Fruit fly (Drosophila melanogaster) whole organism, embryonic: ENCODE data around the gene Hecw.

Experiments used
- Atf6 ChIP-seq: fragments of 200-800 bp; sonication (Bioruptor generic); IDR thresholded peaks from 2 replicates; pipeline ENCODE4 v1.3.6; 2022; ENCODE audit warnings: missing biosample characterization, missing genetic modification characterization
- B-H1 ChIP-seq: fragments of 200-800 bp; sonication (Bioruptor generic); IDR thresholded peaks from 3 replicates; pipeline ENCODE4 v1.3.6; 2022; ENCODE audit warnings: missing biosample characterization, missing genetic modification characterization
- CG10209 ChIP-seq: fragments of 200-800 bp; sonication (Bioruptor generic); optimal IDR thresholded peaks from 3 replicates; lab custom pipeline; 2017; ENCODE audit warnings: missing biosample characterization, mild to moderate bottlenecking, missing genetic modification characterization, missing genetic modification reagents
- CG11696 ChIP-seq: fragments of 200-800 bp; sonication (Bioruptor generic); IDR thresholded peaks from 2 replicates; pipeline ENCODE4 v1.3.6; 2022; ENCODE audit warnings: missing biosample characterization, missing genetic modification characterization
- CG12769 ChIP-seq: fragments of 200-800 bp; sonication (Bioruptor generic); optimal IDR thresholded peaks from 2 replicates; lab custom pipeline; 2019; ENCODE audit warnings: missing biosample characterization, mild to moderate bottlenecking, missing genetic modification characterization, moderate library complexity
- CG13123 ChIP-seq: fragments of 200-800 bp; sonication (Bioruptor generic); optimal IDR thresholded peaks from 2 replicates; lab custom pipeline; 2016; ENCODE audit warnings: missing biosample characterization, missing genetic modification characterization
- CG13624 ChIP-seq: fragments of 200-800 bp; sonication (Bioruptor generic); optimal IDR thresholded peaks from 2 replicates; lab custom pipeline; 2016; ENCODE audit warnings: missing biosample characterization, missing genetic modification characterization
- CG15601 ChIP-seq: fragments of 200-800 bp; sonication (Bioruptor generic); optimal IDR thresholded peaks from 3 replicates; lab custom pipeline; 2019; ENCODE audit warnings: missing biosample characterization, mild to moderate bottlenecking, missing genetic modification characterization, moderate library complexity
- CG18011 ChIP-seq: fragments of 200-800 bp; sonication (Bioruptor generic); optimal IDR thresholded peaks from 2 replicates; lab custom pipeline; 2017; ENCODE audit warnings: missing biosample characterization, missing genetic modification characterization, mild to moderate bottlenecking, moderate library complexity, missing genotype
- CG1832 ChIP-seq: fragments of 200-800 bp; sonication (Bioruptor generic); optimal IDR thresholded peaks from 2 replicates; lab custom pipeline; 2017; ENCODE audit warnings: missing biosample characterization, mild to moderate bottlenecking, missing genetic modification characterization, inconsistent platforms
- CG2116 ChIP-seq: fragments of 200-800 bp; sonication (Bioruptor generic); optimal IDR thresholded peaks from 3 replicates; lab custom pipeline; 2018; ENCODE audit warnings: missing biosample characterization, mild to moderate bottlenecking, missing genetic modification characterization
- CG2678 ChIP-seq: fragments of 200-800 bp; sonication (Bioruptor generic); optimal IDR thresholded peaks from 3 replicates; lab custom pipeline; 2019; ENCODE audit warnings: missing biosample characterization, mild to moderate bottlenecking, missing genetic modification characterization, moderate library complexity
- CG30020 ChIP-seq: fragments of 200-800 bp; optimal IDR thresholded peaks from 2 replicates; lab custom pipeline; 2019; ENCODE audit warnings: missing biosample characterization, mild to moderate bottlenecking, missing genetic modification characterization, moderate library complexity
- CG32532 ChIP-seq: fragments of 200-800 bp; sonication (Bioruptor generic); IDR thresholded peaks from 2 replicates; pipeline ENCODE4 v1.3.6; 2022; ENCODE audit warnings: missing biosample characterization, missing genetic modification characterization
- CG34422 ChIP-seq: fragments of 200-800 bp; sonication (Bioruptor generic); IDR thresholded peaks from 3 replicates; pipeline ENCODE4 v1.3.6; 2022; ENCODE audit warnings: missing biosample characterization, missing genetic modification characterization
- CG4820 ChIP-seq: fragments of 200-800 bp; sonication (Bioruptor generic); optimal IDR thresholded peaks from 3 replicates; lab custom pipeline; 2016; ENCODE audit warnings: missing biosample characterization, missing genetic modification characterization
- CG5180 ChIP-seq: fragments of 200-800 bp; sonication (Bioruptor generic); optimal IDR thresholded peaks from 3 replicates; lab custom pipeline; 2017; ENCODE audit warnings: missing biosample characterization, missing genetic modification characterization, mild to moderate bottlenecking, moderate library complexity, missing genetic modification reagents
- CG6175 ChIP-seq: fragments of 200-800 bp; sonication (Bioruptor generic); IDR thresholded peaks from 3 replicates; pipeline ENCODE4 v1.3.6; 2022; ENCODE audit warnings: missing biosample characterization, missing genetic modification characterization
- CG6272 ChIP-seq: fragments of 200-800 bp; sonication (Bioruptor generic); IDR thresholded peaks from 2 replicates; pipeline ENCODE4 v1.3.6; 2022; ENCODE audit warnings: missing biosample characterization, missing genetic modification characterization
- CG7928 ChIP-seq: fragments of 200-800 bp; sonication (Bioruptor generic); optimal IDR thresholded peaks from 2 replicates; lab custom pipeline; 2017; ENCODE audit warnings: missing biosample characterization, mild to moderate bottlenecking, missing genetic modification characterization
- CG8924 ChIP-seq: fragments of 200-800 bp; optimal IDR thresholded peaks from 3 replicates; lab custom pipeline; 2019; ENCODE audit warnings: missing biosample characterization, mild to moderate bottlenecking, missing genetic modification characterization, moderate library complexity
- CG9215 ChIP-seq: fragments of 200-800 bp; sonication (Bioruptor generic); IDR thresholded peaks from 2 replicates; pipeline ENCODE4 v1.3.6; 2022; ENCODE audit warnings: missing biosample characterization, missing genetic modification characterization
- CG9609 ChIP-seq: fragments of 200-800 bp; sonication (Bioruptor generic); optimal IDR thresholded peaks from 3 replicates; lab custom pipeline; 2016; ENCODE audit warnings: missing biosample characterization, missing genetic modification characterization
- Deaf1 ChIP-seq: fragments of 200-800 bp; optimal IDR thresholded peaks from 3 replicates; lab custom pipeline; 2019; ENCODE audit warnings: missing biosample characterization, mild to moderate bottlenecking, missing genetic modification characterization, moderate library complexity
- Dll ChIP-seq: fragments of 200-800 bp; sonication (Bioruptor generic); IDR thresholded peaks from 4 replicates; pipeline ENCODE4 v1.3.6; 2022; ENCODE audit warnings: missing biosample characterization, missing genetic modification characterization; ENCODE audit not compliant: partially characterized antibody
- E2f1 ChIP-seq: fragments of 200-800 bp; sonication (Bioruptor generic); IDR thresholded peaks from 2 replicates; pipeline ENCODE4 v1.3.6; 2022; ENCODE audit warnings: missing biosample characterization, missing genetic modification characterization
- Eip74EF ChIP-seq, 2 experiments: fragments of 200-800 bp in 1 of 2; fragments of >200 bp in 1 of 2; sonication (Bioruptor generic) in 1 of 2; optimal IDR thresholded peaks; 2 replicates each; lab custom pipeline; 2017 to 2019; ENCODE audit warnings: missing biosample characterization in 2 of 2, missing genetic modification characterization in 2 of 2, mild to moderate bottlenecking in 1 of 2, moderate library complexity in 1 of 2
- MBD-R2 ChIP-seq: fragments of 200-800 bp; sonication (Bioruptor generic); IDR thresholded peaks from 2 replicates; pipeline ENCODE4 v1.3.6; 2022; ENCODE audit warnings: missing biosample characterization, missing genetic modification characterization
- Ptx1 ChIP-seq: fragments of 200-800 bp; sonication (Bioruptor generic); IDR thresholded peaks from 2 replicates; pipeline ENCODE4 v1.3.6; 2022; ENCODE audit warnings: missing biosample characterization, missing genetic modification characterization
- Ravus ChIP-seq: fragments of 200-800 bp; sonication (Bioruptor generic); IDR thresholded peaks from 2 replicates; pipeline ENCODE4 v1.3.6; 2022; ENCODE audit warnings: missing biosample characterization, missing genetic modification characterization
- Rfx ChIP-seq: fragments of 200-800 bp; sonication (Bioruptor generic); IDR thresholded peaks from 2 replicates; pipeline ENCODE4 v1.3.6; 2022; ENCODE audit warnings: missing biosample characterization, missing genetic modification characterization
- Six4 ChIP-seq: fragments of 200-800 bp; sonication (Bioruptor generic); optimal IDR thresholded peaks from 2 replicates; lab custom pipeline; 2016; ENCODE audit warnings: missing biosample characterization, missing genetic modification characterization
- ap ChIP-seq: fragments of 200-800 bp; sonication (Bioruptor generic); IDR thresholded peaks from 2 replicates; pipeline ENCODE4 v1.3.6; 2022; ENCODE audit warnings: missing biosample characterization, missing genetic modification characterization
- ato ChIP-seq: fragments of 200-800 bp; sonication (Bioruptor generic); IDR thresholded peaks from 2 replicates; pipeline ENCODE4 v1.3.6; 2022; ENCODE audit warnings: missing biosample characterization, missing genetic modification characterization; ENCODE audit not compliant: partially characterized antibody
- crc ChIP-seq: fragments of 200-800 bp; sonication (Bioruptor generic); optimal IDR thresholded peaks from 2 replicates; lab custom pipeline; 2016; ENCODE audit warnings: missing biosample characterization, missing genetic modification characterization
- dmrt11E ChIP-seq: fragments of 200-800 bp; sonication (Bioruptor generic); optimal IDR thresholded peaks from 3 replicates; lab custom pipeline; 2018; ENCODE audit warnings: missing biosample characterization, mild to moderate bottlenecking, missing genetic modification characterization, moderate library complexity
- dysf ChIP-seq: fragments of 200-800 bp; sonication (Bioruptor generic); IDR thresholded peaks from 3 replicates; pipeline ENCODE4 v1.3.6; 2022; ENCODE audit warnings: missing biosample characterization, missing genetic modification characterization
- eyg ChIP-seq: fragments of 200-800 bp; sonication (Bioruptor generic); optimal IDR thresholded peaks from 3 replicates; lab custom pipeline; 2016; ENCODE audit warnings: missing biosample characterization, missing genetic modification characterization
- gsb-n ChIP-seq: fragments of 200-800 bp; sonication (Bioruptor generic); optimal IDR thresholded peaks from 3 replicates; lab custom pipeline; 2018; ENCODE audit warnings: missing biosample characterization, mild to moderate bottlenecking, missing genetic modification characterization
- ken ChIP-seq: fragments of 200-800 bp; sonication (Bioruptor generic); IDR thresholded peaks from 3 replicates; pipeline ENCODE4 v1.3.6; 2022; ENCODE audit warnings: missing biosample characterization, missing genetic modification characterization
- knrl ChIP-seq: fragments of 200-800 bp; sonication (Bioruptor generic); IDR thresholded peaks from 3 replicates; pipeline ENCODE4 v1.3.6; 2022; ENCODE audit warnings: missing biosample characterization, missing genetic modification characterization; ENCODE audit not compliant: partially characterized antibody
- luna ChIP-seq: fragments of 200-800 bp; sonication (Bioruptor generic); optimal IDR thresholded peaks from 2 replicates; lab custom pipeline; 2016; ENCODE audit warnings: missing biosample characterization, missing genetic modification characterization
- otp ChIP-seq: fragments of 200-800 bp; sonication (Bioruptor generic); IDR thresholded peaks from 3 replicates; pipeline ENCODE4, ENCODE4 v1.3.6; 2022; ENCODE audit warnings: missing biosample characterization, missing genetic modification characterization
- phol ChIP-seq: fragments of 200-800 bp; sonication (Bioruptor generic); optimal IDR thresholded peaks from 3 replicates; lab custom pipeline; 2018; ENCODE audit warnings: missing biosample characterization, mild to moderate bottlenecking, missing genetic modification characterization, moderate library complexity
- pita ChIP-seq: fragments of 200-800 bp; sonication (Bioruptor generic); optimal IDR thresholded peaks from 2 replicates; lab custom pipeline; 2017; ENCODE audit warnings: missing biosample characterization, mild to moderate bottlenecking, missing genetic modification characterization
- pros ChIP-seq: fragments of 200-800 bp; sonication (Bioruptor generic); optimal IDR thresholded peaks from 3 replicates; lab custom pipeline; 2019; ENCODE audit warnings: missing biosample characterization, mild to moderate bottlenecking, missing genetic modification characterization, moderate library complexity
- ro ChIP-seq: fragments of 200-800 bp; sonication (Bioruptor generic); IDR thresholded peaks from 2 replicates; pipeline ENCODE4 v1.3.6; 2022; ENCODE audit warnings: missing biosample characterization, missing genetic modification characterization
- salm ChIP-seq: fragments of 200-800 bp; sonication (Bioruptor generic); optimal IDR thresholded peaks from 2 replicates; lab custom pipeline; 2018; ENCODE audit warnings: missing biosample characterization, mild to moderate bottlenecking, missing genetic modification characterization
- tio ChIP-seq: fragments of 200-800 bp; sonication (Bioruptor generic); optimal IDR thresholded peaks from 2 replicates; lab custom pipeline; 2017; ENCODE audit warnings: missing biosample characterization, missing genetic modification characterization, inconsistent platforms
- tx ChIP-seq: fragments of 200-800 bp; sonication (Bioruptor generic); optimal IDR thresholded peaks from 2 replicates; lab custom pipeline; 2016; ENCODE audit warnings: missing biosample characterization, missing genetic modification characterization
- usp ChIP-seq: fragments of >200 bp; optimal IDR thresholded peaks from 2 replicates; lab custom pipeline; 2017; ENCODE audit warnings: missing biosample characterization, missing genetic modification characterization

Gene Hecw

dm6 chrX:9658865-9659339, 50.2 kb downstream of the Hecw start, which contains the start of gene Ptpmeg2 (continued):
- peak; percentile 52 for TF ChIP-seq salm
- peak; percentile 11 for TF ChIP-seq crc (GFP tag; lab: Kevin White, UChicago)
- TF ChIP-seq CG15601 (tag; lab: Kevin White, UChicago), result peak; percentile 35
- TF ChIP-seq CG6272, result peak; percentile 49; the same call in 1 of the 2 replicates
- TF ChIP-seq Eip74EF (GFP tag; optimal IDR thresholded peaks at IDR 0.05; lab: Kevin White, UChicago), result peak in 1 of 2 experiments; percentile 36
- TF ChIP-seq CG13123 (GFP tag; lab: Kevin White, UChicago), result no peak
- TF ChIP-seq CG9609 (GFP tag; lab: Kevin White, UChicago), result peak; percentile 44
- peak; percentile 19 for TF ChIP-seq tio (GFP tag; lab: Kevin White, UChicago)
- TF ChIP-seq CG4820 (GFP tag; lab: Kevin White, UChicago), result peak; percentile 45
- no peak for TF ChIP-seq B-H1 (GFP tag; lab: Robert Waterston, UW)
- TF ChIP-seq CG6175 (GFP tag; lab: Robert Waterston, UW), result no peak
- peak; percentile 82 for TF ChIP-seq Dll (GFP tag; lab: Robert Waterston, UW)
- TF ChIP-seq dysf (GFP tag; lab: Robert Waterston, UW), result peak; percentile 71; the same call in 2 of the 3 replicates
- TF ChIP-seq knrl, result peak; percentile 91
- TF ChIP-seq CG12769 (tag; lab: Kevin White, UChicago), result peak; percentile 61
- TF ChIP-seq CG2116 (GFP tag; lab: Kevin White, UChicago), result peak; percentile 85
- no peak for TF ChIP-seq usp (GFP tag; lab: Kevin White, UChicago)
- peak; percentile 74 for TF ChIP-seq MBD-R2 (GFP tag; lab: Robert Waterston, UW)
- no peak for TF ChIP-seq ap (GFP tag; lab: Robert Waterston, UW)
- peak; percentile 35 for TF ChIP-seq dmrt11E (tag; lab: Kevin White, UChicago)
- peak; percentile 27 for TF ChIP-seq CG5180 (GFP tag; lab: Kevin White, UChicago)
- TF ChIP-seq ato, result peak; percentile 94
- peak; percentile 60 for TF ChIP-seq E2f1 (GFP tag; lab: Robert Waterston, UW)
- no peak for TF ChIP-seq pros (GFP tag; lab: Kevin White, UChicago)
- no peak for TF ChIP-seq tx (GFP tag; lab: Kevin White, UChicago)
- TF ChIP-seq luna (GFP tag; lab: Kevin White, UChicago), result no peak
- no peak for TF ChIP-seq CG18011 (GFP tag; lab: Kevin White, UChicago)
- peak; percentile 35 for TF ChIP-seq CG7928 (GFP tag; lab: Kevin White, UChicago)
- TF ChIP-seq Atf6, result 0 out of 2 replicates have a peak, but pooled peaks have one; percentile 34
- no peak for TF ChIP-seq ro
- peak; percentile 86 for TF ChIP-seq phol
- TF ChIP-seq CG8924 (tag; lab: Kevin White, UChicago), result peak; percentile 56
- peak; percentile 37 for TF ChIP-seq Six4
- TF ChIP-seq CG9215 (GFP tag; lab: Robert Waterston, UW), result no peak
- peak; percentile 38 for TF ChIP-seq gsb-n (tag; lab: Kevin White, UChicago)
- peak; percentile 41 for TF ChIP-seq Deaf1
- no peak for TF ChIP-seq Ravus (GFP tag; lab: Robert Waterston, UW)
- peak; percentile 64 for TF ChIP-seq CG10209 (GFP tag; lab: Kevin White, UChicago)
- peak; percentile 14 for TF ChIP-seq CG30020 (tag; lab: Kevin White, UChicago)
- TF ChIP-seq eyg (GFP tag; lab: Kevin White, UChicago), result no peak
- no peak for TF ChIP-seq pita (GFP tag; lab: Kevin White, UChicago)
- peak; percentile 54; the same call in 1 of the 3 replicates for TF ChIP-seq CG34422 (GFP tag; lab: Robert Waterston, UW)
- peak; percentile 71 for TF ChIP-seq otp (GFP tag; lab: Robert Waterston, UW)
- TF ChIP-seq CG1832 (GFP tag; lab: Kevin White, UChicago), result no peak
- TF ChIP-seq CG11696 (GFP tag; lab: Robert Waterston, UW), result no peak
- TF ChIP-seq Ptx1 (GFP tag; lab: Robert Waterston, UW), result no peak; the same call in 1 of the 2 replicates
- TF ChIP-seq CG13624, result peak; percentile 75
- peak; percentile 85 for TF ChIP-seq CG32532 (GFP tag; lab: Robert Waterston, UW)
- TF ChIP-seq Rfx (GFP tag; lab: Robert Waterston, UW), result peak; percentile 88
- TF ChIP-seq CG2678 (tag; lab: Kevin White, UChicago), result peak; percentile 41
- TF ChIP-seq ken (GFP tag; lab: Robert Waterston, UW), result peak; percentile 52; the same call in 1 of the 3 replicates
